Fruit fly (Drosophila melanogaster) whole organism, embryonic: ENCODE measurements around the gene Ilp1.
A peak's percentile ranks its signal among the peaks of the same experiment; 100 is the strongest.

Experiments used
- Abd-B ChIP-seq: fragments of 200-800 bp; sonication (Bioruptor generic); optimal IDR thresholded peaks from 2 replicates; lab custom pipeline; 2018; ENCODE audit warnings: missing biosample characterization, mild to moderate bottlenecking, missing genetic modification characterization, moderate library complexity
- CG10321 ChIP-seq: fragments of 200-800 bp; sonication (Bioruptor generic); IDR thresholded peaks from 2 replicates; pipeline ENCODE4 v1.3.6; 2022; ENCODE audit warnings: missing biosample characterization, missing genetic modification characterization
- CG10979 ChIP-seq: fragments of 200-800 bp; sonication (Bioruptor generic); optimal IDR thresholded peaks from 2 replicates; lab custom pipeline; 2018; ENCODE audit warnings: missing biosample characterization, mild to moderate bottlenecking, missing genetic modification characterization, moderate library complexity
- CG11456 ChIP-seq: fragments of 200-800 bp; sonication (Bioruptor generic); IDR thresholded peaks from 3 replicates; pipeline ENCODE4 v1.3.6; 2022; ENCODE audit warnings: missing biosample characterization, missing genetic modification characterization
- CG15479 ChIP-seq: fragments of 200-800 bp; sonication (Bioruptor generic); optimal IDR thresholded peaks from 3 replicates; lab custom pipeline; 2019; ENCODE audit warnings: missing biosample characterization, mild to moderate bottlenecking, missing genetic modification characterization, moderate library complexity
- CG15601 ChIP-seq: fragments of 200-800 bp; sonication (Bioruptor generic); optimal IDR thresholded peaks from 3 replicates; lab custom pipeline; 2019; ENCODE audit warnings: missing biosample characterization, mild to moderate bottlenecking, missing genetic modification characterization, moderate library complexity
- CG2202 ChIP-seq: fragments of 200-800 bp; sonication (Bioruptor generic); optimal IDR thresholded peaks from 2 replicates; lab custom pipeline; 2018; ENCODE audit warnings: missing biosample characterization, mild to moderate bottlenecking, missing genetic modification characterization
- CG3163 ChIP-seq: fragments of 200-800 bp; sonication (Bioruptor generic); optimal IDR thresholded peaks from 3 replicates; lab custom pipeline; 2016; ENCODE audit warnings: missing biosample characterization, missing genetic modification characterization
- CG3838 ChIP-seq: fragments of 200-800 bp; sonication (Bioruptor generic); optimal IDR thresholded peaks from 3 replicates; lab custom pipeline; 2016; ENCODE audit warnings: missing biosample characterization, missing genetic modification characterization
- CG3847 ChIP-seq: fragments of 200-800 bp; sonication (Bioruptor generic); IDR thresholded peaks from 2 replicates; pipeline ENCODE4 v1.3.6; 2022; ENCODE audit warnings: missing biosample characterization, missing genetic modification characterization
- CG6272 ChIP-seq: fragments of 200-800 bp; sonication (Bioruptor generic); IDR thresholded peaks from 2 replicates; pipeline ENCODE4 v1.3.6; 2022; ENCODE audit warnings: missing biosample characterization, missing genetic modification characterization
- CG6854 ChIP-seq: fragments of 200-800 bp; sonication (Bioruptor generic); optimal IDR thresholded peaks from 3 replicates; lab custom pipeline; 2017; ENCODE audit warnings: missing biosample characterization, mild to moderate bottlenecking, missing genetic modification characterization
- Dfd ChIP-seq, 2 experiments: fragments of >200 bp; optimal IDR thresholded peaks; 2 replicates each; lab custom pipeline; 2017; ENCODE audit warnings: missing biosample characterization in 2 of 2, missing genetic modification characterization in 2 of 2
- Dip2 ChIP-seq: fragments of 200-800 bp; sonication (Bioruptor generic); IDR thresholded peaks from 2 replicates; pipeline ENCODE4 v1.3.6; 2022; ENCODE audit warnings: missing biosample characterization, missing genetic modification characterization
- Drgx ChIP-seq: fragments of 200-800 bp; sonication (Bioruptor generic); IDR thresholded peaks from 2 replicates; pipeline ENCODE4 v1.3.6; 2022; ENCODE audit warnings: missing biosample characterization, missing genetic modification characterization
- Ets97D ChIP-seq: fragments of 200-800 bp; sonication (Bioruptor generic); optimal IDR thresholded peaks from 3 replicates; lab custom pipeline; 2016; ENCODE audit warnings: missing biosample characterization, missing genetic modification characterization
- Fer2 ChIP-seq: fragments of 200-800 bp; sonication (Bioruptor generic); optimal IDR thresholded peaks from 2 replicates; lab custom pipeline; 2018; ENCODE audit warnings: missing biosample characterization, mild to moderate bottlenecking, missing genetic modification characterization, moderate library complexity
- HLH4C ChIP-seq: fragments of 200-800 bp; sonication (Bioruptor generic); IDR thresholded peaks from 3 replicates; pipeline ENCODE4 v1.3.6; 2022; ENCODE audit warnings: missing biosample characterization, missing genetic modification characterization; ENCODE audit not compliant: partially characterized antibody
- Med ChIP-seq: fragments of 200-800 bp; sonication (Bioruptor generic); peaks from one replicate; lab custom pipeline; 2016; ENCODE audit warnings: missing biosample characterization, missing genetic modification characterization, mild to moderate bottlenecking, inconsistent platforms, moderate library complexity
- Mes4 ChIP-seq: fragments of 200-800 bp; sonication (Bioruptor generic); optimal IDR thresholded peaks from 2 replicates; lab custom pipeline; 2016; ENCODE audit warnings: missing biosample characterization, missing genetic modification characterization
- Scr ChIP-seq: fragments of 200-800 bp; sonication (Bioruptor generic); IDR thresholded peaks from 2 replicates; pipeline ENCODE4 v1.3.6; 2022; ENCODE audit warnings: missing biosample characterization, missing genetic modification characterization; ENCODE audit not compliant: partially characterized antibody
- Stat92E ChIP-seq, 3 experiments: fragments of >200 bp in 2 of 3; fragments of 200-800 bp in 1 of 3; sonication (Bioruptor generic) in 1 of 3; optimal IDR thresholded peaks; 2 replicates each; lab custom pipeline; 2017 to 2019; ENCODE audit warnings: missing biosample characterization in 3 of 3, missing genetic modification characterization in 3 of 3, mild to moderate bottlenecking in 1 of 3, moderate library complexity in 1 of 3
- Vsx1 ChIP-seq: fragments of 200-800 bp; sonication (Bioruptor generic); optimal IDR thresholded peaks from 2 replicates; lab custom pipeline; 2017; ENCODE audit warnings: missing biosample characterization, mild to moderate bottlenecking, missing genetic modification characterization, missing genetic modification reagents
- cad ChIP-seq: fragments of >200 bp; optimal IDR thresholded peaks from 2 replicates; lab custom pipeline; 2017; ENCODE audit warnings: missing biosample characterization, missing genetic modification characterization
- chinmo ChIP-seq: fragments of 200-800 bp; sonication (Bioruptor generic); IDR thresholded peaks from 4 replicates; pipeline ENCODE4 v1.3.6; 2022; ENCODE audit warnings: missing biosample characterization, missing genetic modification characterization; ENCODE audit not compliant: partially characterized antibody
- croc ChIP-seq: fragments of 200-800 bp; sonication (Bioruptor generic); conservative IDR thresholded peaks from 3 replicates; pipeline ENCODE4 v1.3.6; 2022; ENCODE audit warnings: missing biosample characterization, missing genetic modification characterization
- dati ChIP-seq: fragments of 200-800 bp; sonication (Bioruptor generic); IDR thresholded peaks from 2 replicates; pipeline ENCODE4 v1.3.6; 2022; ENCODE audit warnings: missing biosample characterization, missing genetic modification characterization
- exex ChIP-seq: fragments of 200-800 bp; sonication (Bioruptor generic); optimal IDR thresholded peaks from 4 replicates; lab custom pipeline; 2018; ENCODE audit warnings: missing biosample characterization, mild to moderate bottlenecking, missing genetic modification characterization, moderate library complexity
- grn ChIP-seq: fragments of 200-800 bp; sonication (Bioruptor generic); optimal IDR thresholded peaks from 3 replicates; lab custom pipeline; 2017; ENCODE audit warnings: missing biosample characterization, missing genetic modification characterization
- kah ChIP-seq: fragments of 200-800 bp; sonication (Bioruptor generic); optimal IDR thresholded peaks from 2 replicates; lab custom pipeline; 2018; ENCODE audit warnings: missing biosample characterization, mild to moderate bottlenecking, missing genetic modification characterization
- lilli ChIP-seq: fragments of 200-800 bp; sonication (Bioruptor generic); optimal IDR thresholded peaks from 3 replicates; lab custom pipeline; 2016; ENCODE audit warnings: missing biosample characterization, missing genetic modification characterization
- pan ChIP-seq, 4 experiments: fragments of >200 bp in 3 of 4; fragments of 200-800 bp in 1 of 4; sonication (Bioruptor generic) in 1 of 4; optimal IDR thresholded peaks in 3 of 4; IDR thresholded peaks in 1 of 4; 2 replicates each; pipeline versions ENCODE4 v1.3.6 to Lab custom; 2017 to 2022; ENCODE audit warnings: missing biosample characterization in 2 of 4, missing genetic modification characterization in 2 of 4, mixed read lengths in 1 of 4
- pnt ChIP-seq: fragments of 200-800 bp; sonication (Bioruptor generic); optimal IDR thresholded peaks from 3 replicates; lab custom pipeline; 2016; ENCODE audit warnings: missing biosample characterization, missing genetic modification characterization
- slou ChIP-seq: fragments of 200-800 bp; sonication (Bioruptor generic); optimal IDR thresholded peaks from 3 replicates; lab custom pipeline; 2016; ENCODE audit warnings: missing biosample characterization, missing genetic modification characterization
- sna ChIP-seq: fragments of 200-800 bp; sonication (Bioruptor generic); IDR thresholded peaks from 2 replicates; pipeline ENCODE4 v1.3.6; 2022; ENCODE audit warnings: missing biosample characterization, missing genetic modification characterization; ENCODE audit not compliant: partially characterized antibody
- tna ChIP-seq: fragments of 200-800 bp; sonication (Bioruptor generic); IDR thresholded peaks from 2 replicates; pipeline ENCODE4 v1.3.6; 2022; ENCODE audit warnings: missing biosample characterization, missing genetic modification characterization; ENCODE audit not compliant: partially characterized antibody
- trh ChIP-seq: fragments of 200-800 bp; sonication (Bioruptor generic); optimal IDR thresholded peaks from 2 replicates; lab custom pipeline; 2016; ENCODE audit warnings: missing biosample characterization, missing genetic modification characterization
- tup ChIP-seq: fragments of 200-800 bp; sonication (Bioruptor generic); optimal IDR thresholded peaks from 2 replicates; lab custom pipeline; 2016; ENCODE audit warnings: missing biosample characterization, mild to moderate bottlenecking, missing genetic modification characterization, moderate library complexity

Gene Ilp1

dm6 chr3L:9821138-9821681 is 23.0 kb downstream of the Ilp1 start:
- TF ChIP-seq tna (GFP tag; lab: Robert Waterston, UW) (no peak), CG11456 (GFP tag; lab: Robert Waterston, UW) (0 out of 3 replicates have a peak, but pooled peaks have one; percentile 30), Mes4 (GFP tag; lab: Kevin White, UChicago) (no peak), Scr (GFP tag; lab: Robert Waterston, UW) (no peak), Fer2 (tag; lab: Kevin White, UChicago) (no peak), CG3163 (GFP tag; lab: Kevin White, UChicago) (no peak), CG6272 (GFP tag; lab: Robert Waterston, UW) (no peak), Med (peak; percentile 27), croc (no peak), Drgx (GFP tag; lab: Robert Waterston, UW) (peak; percentile 38; the same call in 1 of the 2 replicates), Ets97D (GFP tag; lab: Kevin White, UChicago) (no peak), CG15479 (no peak), chinmo (GFP tag; lab: Robert Waterston, UW) (0 out of 4 replicates have a peak, but pooled peaks have one; percentile 50), CG3838 (GFP tag; lab: Kevin White, UChicago) (no peak), CG10321 (GFP tag; lab: Robert Waterston, UW) (no peak), slou (no peak), HLH4C (no peak), Dfd (GFP tag; optimal IDR thresholded peaks at IDR 0.05; lab: Kevin White, UChicago) (no peak), dati (GFP tag; lab: Robert Waterston, UW) (no peak), grn (peak; percentile 17), pan (optimal IDR thresholded peaks at IDR 0.05; lab: Kevin White, UChicago) (no peak), pan (GFP tag; optimal IDR thresholded peaks at IDR 0.05 in 1 of 2, IDR thresholded peaks at IDR 0.05 in 1 of 2) (peak in 1 of 2 experiments; percentile 4)

dm6 chr3L:9823797-9824196 is 25.6 kb downstream of the Ilp1 start, which contains the start of gene Ilp5:
Ilp5 (minus strand) TSS chr3L:9823897.
- no peak for TF ChIP-seq Vsx1 (GFP tag; lab: Kevin White, UChicago)
- TF ChIP-seq Dip2 (GFP tag; lab: Robert Waterston, UW): no peak
- TF ChIP-seq Stat92E (GFP tag; optimal IDR thresholded peaks at IDR 0.05; lab: Kevin White, UChicago): no peak
- no peak for TF ChIP-seq CG3847 (GFP tag; lab: Robert Waterston, UW)
- no peak for TF ChIP-seq sna (GFP tag; lab: Robert Waterston, UW)
- TF ChIP-seq lilli (GFP tag; lab: Kevin White, UChicago): no peak
- TF ChIP-seq CG15601 (tag; lab: Kevin White, UChicago): no peak
- no peak for TF ChIP-seq cad (GFP tag; lab: Kevin White, UChicago)
- no peak for TF ChIP-seq trh
- TF ChIP-seq exex (tag; lab: Kevin White, UChicago): no peak
- TF ChIP-seq kah (GFP tag; lab: Kevin White, UChicago): no peak
- no peak for TF ChIP-seq tup (GFP tag; lab: Kevin White, UChicago)
- no peak for TF ChIP-seq Drgx (GFP tag; lab: Robert Waterston, UW)
- no peak for TF ChIP-seq pnt (GFP tag; lab: Kevin White, UChicago)
- no peak for TF ChIP-seq CG2202
- TF ChIP-seq CG10979 (tag; lab: Kevin White, UChicago): no peak
- no peak for TF ChIP-seq CG6854
- TF ChIP-seq Abd-B (GFP tag; lab: Kevin White, UChicago): no peak
